Fruit fly (Drosophila melanogaster) whole organism, embryonic: ENCODE results near the gene Sgt1.

Experiments used
- Antp ChIP-seq: fragments of 200-800 bp; sonication (Bioruptor generic); optimal IDR thresholded peaks from 3 replicates; lab custom pipeline; 2016; ENCODE audit warnings: missing biosample characterization, missing genetic modification characterization
- Atf6 ChIP-seq: fragments of 200-800 bp; sonication (Bioruptor generic); IDR thresholded peaks from 2 replicates; pipeline ENCODE4 v1.3.6; 2022; ENCODE audit warnings: missing biosample characterization, missing genetic modification characterization
- BEAF-32 ChIP-seq: fragments of 200-800 bp; sonication (Bioruptor generic); optimal IDR thresholded peaks from 3 replicates; lab custom pipeline; 2017; ENCODE audit warnings: missing biosample characterization, missing genetic modification characterization, mild to moderate bottlenecking, moderate library complexity, missing genetic modification reagents
- CG10543 ChIP-seq: fragments of 200-800 bp; sonication (Bioruptor generic); optimal IDR thresholded peaks from 3 replicates; lab custom pipeline; 2017; ENCODE audit warnings: missing biosample characterization, mild to moderate bottlenecking, missing genetic modification characterization, moderate library complexity
- CG11696 ChIP-seq: fragments of 200-800 bp; sonication (Bioruptor generic); IDR thresholded peaks from 2 replicates; pipeline ENCODE4 v1.3.6; 2022; ENCODE audit warnings: missing biosample characterization, missing genetic modification characterization
- CG12236 ChIP-seq: fragments of 200-800 bp; sonication (Bioruptor generic); optimal IDR thresholded peaks from 2 replicates; lab custom pipeline; 2016; ENCODE audit warnings: missing biosample characterization, missing genetic modification characterization
- CG15601 ChIP-seq: fragments of 200-800 bp; sonication (Bioruptor generic); optimal IDR thresholded peaks from 3 replicates; lab custom pipeline; 2019; ENCODE audit warnings: missing biosample characterization, mild to moderate bottlenecking, missing genetic modification characterization, moderate library complexity
- CG1647 ChIP-seq: fragments of 200-800 bp; sonication (Bioruptor generic); optimal IDR thresholded peaks from 3 replicates; lab custom pipeline; 2016; ENCODE audit warnings: missing biosample characterization, missing genetic modification characterization
- CG17361 ChIP-seq: fragments of 200-800 bp; sonication (Bioruptor generic); IDR thresholded peaks from 3 replicates; pipeline ENCODE4 v1.3.6; 2022; ENCODE audit warnings: missing biosample characterization, missing genetic modification characterization
- CG17802 ChIP-seq: fragments of 200-800 bp; sonication (Bioruptor generic); optimal IDR thresholded peaks from 2 replicates; lab custom pipeline; 2018; ENCODE audit warnings: missing biosample characterization, mild to moderate bottlenecking, missing genetic modification characterization, moderate library complexity
- CG2120 ChIP-seq: fragments of 200-800 bp; sonication (Bioruptor generic); optimal IDR thresholded peaks from 3 replicates; lab custom pipeline; 2016; ENCODE audit warnings: missing biosample characterization, missing genetic modification characterization
- CG30403 ChIP-seq: fragments of 200-800 bp; sonication (Bioruptor generic); optimal IDR thresholded peaks from 3 replicates; lab custom pipeline; 2016; ENCODE audit warnings: missing biosample characterization, missing genetic modification characterization
- CG32767 ChIP-seq: fragments of 200-800 bp; sonication (Bioruptor generic); IDR thresholded peaks from 2 replicates; pipeline ENCODE4 v1.3.6; 2022; ENCODE audit warnings: missing biosample characterization, missing genetic modification characterization
- CG3407 ChIP-seq: fragments of 200-800 bp; sonication (Bioruptor generic); optimal IDR thresholded peaks from 2 replicates; lab custom pipeline; 2018; ENCODE audit warnings: missing biosample characterization, mild to moderate bottlenecking, missing genetic modification characterization
- CG4328 ChIP-seq: fragments of 200-800 bp; sonication (Bioruptor generic); optimal IDR thresholded peaks from 3 replicates; lab custom pipeline; 2017; ENCODE audit warnings: missing biosample characterization, missing genetic modification reagents, missing genetic modification characterization
- CG4820 ChIP-seq: fragments of 200-800 bp; sonication (Bioruptor generic); optimal IDR thresholded peaks from 3 replicates; lab custom pipeline; 2016; ENCODE audit warnings: missing biosample characterization, missing genetic modification characterization
- CG4854 ChIP-seq: fragments of 200-800 bp; sonication (Bioruptor generic); optimal IDR thresholded peaks from 2 replicates; lab custom pipeline; 2016; ENCODE audit warnings: missing biosample characterization, missing genetic modification characterization, inconsistent platforms
- CG7745 ChIP-seq: fragments of 200-800 bp; sonication (Bioruptor generic); optimal IDR thresholded peaks from 2 replicates; lab custom pipeline; 2018; ENCODE audit warnings: missing biosample characterization, mild to moderate bottlenecking, missing genetic modification characterization, moderate library complexity
- CG9876 ChIP-seq: fragments of 200-800 bp; sonication (Bioruptor generic); optimal IDR thresholded peaks from 2 replicates; lab custom pipeline; 2016; ENCODE audit warnings: missing biosample characterization, missing genetic modification characterization
- CTCF ChIP-seq: fragments of 200-800 bp; sonication (Bioruptor generic); optimal IDR thresholded peaks from 2 replicates; lab custom pipeline; 2017; ENCODE audit warnings: missing biosample characterization, mild to moderate bottlenecking, missing genetic modification characterization, moderate library complexity
- CrebB ChIP-seq: fragments of 200-800 bp; sonication (Bioruptor generic); optimal IDR thresholded peaks from 3 replicates; lab custom pipeline; 2018; ENCODE audit warnings: missing biosample characterization, mild to moderate bottlenecking, missing genetic modification characterization
- Dad ChIP-seq: fragments of 200-800 bp; sonication (Bioruptor generic); optimal IDR thresholded peaks from 3 replicates; lab custom pipeline; 2016; ENCODE audit warnings: missing biosample characterization, missing genetic modification characterization
- Dref ChIP-seq: fragments of 200-800 bp; sonication (Bioruptor generic); IDR thresholded peaks from 2 replicates; pipeline ENCODE4 v1.3.6; 2022; ENCODE audit warnings: missing biosample characterization, missing genetic modification characterization
- HLH4C ChIP-seq: fragments of 200-800 bp; sonication (Bioruptor generic); IDR thresholded peaks from 3 replicates; pipeline ENCODE4 v1.3.6; 2022; ENCODE audit warnings: missing biosample characterization, missing genetic modification characterization; ENCODE audit not compliant: partially characterized antibody
- Hr78 ChIP-seq, 2 experiments: fragments of 200-800 bp in 1 of 2; fragments of >200 bp in 1 of 2; sonication (Bioruptor generic) in 1 of 2; optimal IDR thresholded peaks; 2 replicates each; lab custom pipeline; 2017 to 2019; ENCODE audit warnings: missing biosample characterization in 2 of 2, missing genetic modification characterization in 2 of 2, mild to moderate bottlenecking in 1 of 2, moderate library complexity in 1 of 2
- MESR4 ChIP-seq: fragments of 200-800 bp; sonication (Bioruptor generic); optimal IDR thresholded peaks from 2 replicates; lab custom pipeline; 2018; ENCODE audit warnings: missing biosample characterization, mild to moderate bottlenecking, missing genetic modification characterization, moderate library complexity
- Nf-YC ChIP-seq: fragments of 200-800 bp; optimal IDR thresholded peaks from 3 replicates; lab custom pipeline; 2019; ENCODE audit warnings: missing biosample characterization, mild to moderate bottlenecking, missing genetic modification characterization, moderate library complexity
- Xrp1 ChIP-seq: fragments of 200-800 bp; sonication (Bioruptor generic); IDR thresholded peaks from 2 replicates; pipeline ENCODE4 v1.3.6; 2022; ENCODE audit warnings: missing biosample characterization, missing genetic modification characterization
- amos ChIP-seq: fragments of 200-800 bp; sonication (Bioruptor generic); IDR thresholded peaks from 2 replicates; pipeline ENCODE4 v1.3.6; 2022; ENCODE audit warnings: missing biosample characterization, missing genetic modification characterization; ENCODE audit not compliant: partially characterized antibody
- bigmax ChIP-seq: fragments of 200-800 bp; sonication (Bioruptor generic); optimal IDR thresholded peaks from 2 replicates; lab custom pipeline; 2018; ENCODE audit warnings: missing biosample characterization, mild to moderate bottlenecking, missing genetic modification characterization
- corto ChIP-seq: fragments of 200-800 bp; sonication (Bioruptor generic); optimal IDR thresholded peaks from 2 replicates; lab custom pipeline; 2016; ENCODE audit warnings: missing biosample characterization, mild to moderate bottlenecking, missing genetic modification characterization, moderate library complexity
- croc ChIP-seq: fragments of 200-800 bp; sonication (Bioruptor generic); conservative IDR thresholded peaks from 3 replicates; pipeline ENCODE4 v1.3.6; 2022; ENCODE audit warnings: missing biosample characterization, missing genetic modification characterization
- ems ChIP-seq: fragments of 200-800 bp; sonication (Bioruptor generic); optimal IDR thresholded peaks from 3 replicates; lab custom pipeline; 2016; ENCODE audit warnings: missing biosample characterization, missing genetic modification characterization
- hth ChIP-seq: fragments of >200 bp; optimal IDR thresholded peaks from 2 replicates; lab custom pipeline; 2017; ENCODE audit warnings: inconsistent platforms
- ind ChIP-seq: fragments of 200-800 bp; sonication (Bioruptor generic); optimal IDR thresholded peaks from 3 replicates; lab custom pipeline; 2016; ENCODE audit warnings: missing biosample characterization, missing genetic modification characterization
- insv ChIP-seq, 2 experiments: fragments of 200-800 bp; sonication (Bioruptor generic); optimal IDR thresholded peaks; 3 replicates each; lab custom pipeline; 2016 to 2018; ENCODE audit warnings: missing biosample characterization in 2 of 2, missing genetic modification characterization in 2 of 2
- lab ChIP-seq: fragments of 200-800 bp; sonication (Bioruptor generic); optimal IDR thresholded peaks from 3 replicates; lab custom pipeline; 2017; ENCODE audit warnings: missing biosample characterization, missing genetic modification characterization, mild to moderate bottlenecking, moderate library complexity, missing genetic modification reagents
- mld ChIP-seq: fragments of 200-800 bp; sonication (Bioruptor generic); IDR thresholded peaks from 3 replicates; pipeline ENCODE4 v1.3.6; 2022; ENCODE audit warnings: missing biosample characterization, missing genetic modification characterization; ENCODE audit not compliant: partially characterized antibody
- nom ChIP-seq: fragments of 200-800 bp; sonication (Bioruptor generic); optimal IDR thresholded peaks from 2 replicates; lab custom pipeline; 2017; ENCODE audit warnings: missing biosample characterization, missing genetic modification characterization, mild to moderate bottlenecking, moderate library complexity, missing genetic modification reagents
- pita ChIP-seq: fragments of 200-800 bp; sonication (Bioruptor generic); optimal IDR thresholded peaks from 2 replicates; lab custom pipeline; 2017; ENCODE audit warnings: missing biosample characterization, mild to moderate bottlenecking, missing genetic modification characterization
- repo ChIP-seq: fragments of 200-800 bp; sonication (Bioruptor generic); optimal IDR thresholded peaks from 2 replicates; lab custom pipeline; 2016; ENCODE audit warnings: missing biosample characterization, missing genetic modification characterization
- row ChIP-seq: fragments of 200-800 bp; sonication (Bioruptor generic); IDR thresholded peaks from 3 replicates; pipeline ENCODE4 v1.3.6; 2022; ENCODE audit warnings: missing biosample characterization, missing genetic modification characterization
- salm ChIP-seq: fragments of 200-800 bp; sonication (Bioruptor generic); optimal IDR thresholded peaks from 2 replicates; lab custom pipeline; 2018; ENCODE audit warnings: missing biosample characterization, mild to moderate bottlenecking, missing genetic modification characterization
- sima ChIP-seq: fragments of 200-800 bp; sonication (Bioruptor generic); optimal IDR thresholded peaks from 2 replicates; lab custom pipeline; 2016; ENCODE audit warnings: missing biosample characterization, missing genetic modification characterization
- slbo ChIP-seq: fragments of 200-800 bp; sonication (Bioruptor generic); IDR thresholded peaks from 2 replicates; pipeline ENCODE4 v1.3.6; 2022; ENCODE audit warnings: missing biosample characterization, missing genetic modification characterization
- sqz ChIP-seq: fragments of 200-800 bp; sonication (Bioruptor generic); optimal IDR thresholded peaks from 3 replicates; lab custom pipeline; 2018; ENCODE audit warnings: missing biosample characterization, mild to moderate bottlenecking, missing genetic modification characterization
- sr ChIP-seq: fragments of 200-800 bp; sonication (Bioruptor generic); IDR thresholded peaks from 3 replicates; pipeline ENCODE4 v1.3.6; 2022; ENCODE audit warnings: missing biosample characterization, missing genetic modification characterization
- tll ChIP-seq, 2 experiments: fragments of 200-800 bp in 1 of 2; fragments of >200 bp in 1 of 2; sonication (Bioruptor generic) in 1 of 2; optimal IDR thresholded peaks; 2 replicates each; lab custom pipeline; 2017 to 2019; ENCODE audit warnings: missing biosample characterization in 2 of 2, missing genetic modification characterization in 2 of 2, mild to moderate bottlenecking in 1 of 2, moderate library complexity in 1 of 2
- vnd ChIP-seq: fragments of 200-800 bp; sonication (Bioruptor generic); IDR thresholded peaks from 3 replicates; pipeline ENCODE4 v1.3.6; 2022; ENCODE audit warnings: missing biosample characterization, missing genetic modification characterization; ENCODE audit not compliant: partially characterized antibody

Sgt1 gene

DNA sequence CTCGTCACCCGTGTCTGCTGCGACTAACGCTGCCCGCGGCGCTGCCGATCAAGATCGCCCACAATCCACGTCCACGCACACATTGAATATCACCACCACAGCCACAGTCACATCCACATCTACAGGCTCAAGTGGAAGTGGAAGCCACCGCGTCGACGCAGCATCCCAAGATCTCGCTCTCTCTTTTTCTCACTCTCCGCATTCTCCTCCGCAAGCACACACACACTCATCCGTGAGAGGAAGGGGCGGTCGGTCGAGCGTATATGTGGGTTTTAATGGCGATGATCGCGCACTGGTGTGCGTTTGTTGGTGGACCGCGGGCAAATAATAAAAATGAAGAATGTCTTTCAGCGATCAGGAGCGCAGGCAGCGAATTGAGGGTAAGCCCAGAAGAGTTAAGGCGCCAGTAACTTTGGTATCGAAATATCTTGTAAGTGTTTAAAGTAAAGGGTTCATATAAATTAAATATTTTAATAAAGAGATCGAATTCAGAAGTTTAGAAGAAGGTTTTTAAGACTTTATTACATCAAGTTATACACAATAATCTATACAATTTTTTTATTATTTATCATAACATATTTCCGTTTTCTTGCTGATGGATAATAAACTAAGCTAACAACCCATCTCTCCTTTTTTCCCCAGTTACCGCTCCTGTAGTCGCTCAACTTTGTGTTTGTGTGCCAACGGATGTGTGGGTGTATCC, 28.8 kb upstream of the Sgt1 start, which contains the start of gene Poxm (continued):
- TF ChIP-seq CG4328 (GFP tag; lab: Kevin White, UChicago) (peak; percentile 86), CG10543 (GFP tag; lab: Kevin White, UChicago) (peak; percentile 85), CG2120 (GFP tag; lab: Kevin White, UChicago) (peak; percentile 71), nom (peak; percentile 88), salm (tag; lab: Kevin White, UChicago) (peak; percentile 77), CG3407 (peak; percentile 85), ems (GFP tag; lab: Kevin White, UChicago) (peak; percentile 69), sqz (GFP tag; lab: Kevin White, UChicago) (peak; percentile 90), CrebB (tag; lab: Kevin White, UChicago) (no peak), mld (0 out of 3 replicates have a peak, but pooled peaks have one; percentile 49), repo (GFP tag; lab: Kevin White, UChicago) (no peak), pita (no peak), CG11696 (GFP tag; lab: Robert Waterston, UW) (peak; percentile 66), slbo (GFP tag; lab: Robert Waterston, UW) (peak; percentile 87), sr (GFP tag; lab: Robert Waterston, UW) (peak; percentile 95), Nf-YC (peak; percentile 94), CG32767 (GFP tag; lab: Robert Waterston, UW) (peak; percentile 82; the same call in 1 of the 2 replicates), Antp (GFP tag; lab: Kevin White, UChicago) (peak; percentile 51), vnd (no peak), CG17802 (tag; lab: Kevin White, UChicago) (peak; percentile 64), CG7745 (no peak), MESR4 (GFP tag; lab: Kevin White, UChicago) (no peak), sima (GFP tag; lab: Kevin White, UChicago) (no peak), CG17361 (GFP tag; lab: Robert Waterston, UW) (peak; percentile 99), ind (peak; percentile 86), HLH4C (GFP tag; lab: Robert Waterston, UW) (no peak), row (GFP tag; lab: Robert Waterston, UW) (peak; percentile 92), hth (lab: Kevin White, UChicago) (peak; percentile 46), CG1647 (peak; percentile 44), CG12236 (GFP tag; lab: Kevin White, UChicago) (no peak), Xrp1 (peak; percentile 91), CG9876 (GFP tag; lab: Kevin White, UChicago) (no peak), CG30403 (GFP tag; lab: Kevin White, UChicago) (peak; percentile 95), BEAF-32 (peak; percentile 5), tll (GFP tag; optimal IDR thresholded peaks at IDR 0.05; lab: Kevin White, UChicago) (no peak), croc (GFP tag; lab: Robert Waterston, UW) (peak; percentile 94), CG4854 (peak; percentile 61), Atf6 (GFP tag; lab: Robert Waterston, UW) (peak; percentile 79), lab (peak; percentile 77), Dad (GFP tag; lab: Kevin White, UChicago) (peak; percentile 75), insv (GFP tag; optimal IDR thresholded peaks at IDR 0.05; lab: Kevin White, UChicago) (peak in 1 of 2 experiments; percentile 19), Dref (no peak), CG4820 (peak; percentile 94), bigmax (GFP tag; lab: Kevin White, UChicago) (no peak), corto (peak; percentile 0), CG15601 (peak; percentile 89), CTCF (peak; percentile 1), amos (GFP tag; lab: Robert Waterston, UW) (no peak; the same call in none of the 2 replicates), Hr78 (GFP tag; optimal IDR thresholded peaks at IDR 0.05; lab: Kevin White, UChicago) (peak in 1 of 2 experiments; percentile 83)
